Worm (Caenorhabditis elegans): ENCODE measurements around the gene Y62H9A.14.
A peak's percentile ranks its signal among the peaks of the same experiment; 100 is the strongest.

Y62H9A.14 gene

ce11 chrX:11941951-11942350 lies 20.9 kb downstream of the Y62H9A.14 start, which contains the start of gene F55G7.3:
Gene F55G7.3 (minus strand): TSS chrX:11942051.
- TF ChIP-seq Y116A8C.19 (tag; optimal IDR thresholded peaks at IDR 0.05; ENCODE audit: borderline replicate concordance) (no peak), mab-9 (GFP tag; IDR thresholded peaks at IDR 0.05) (no peak), sox-4 (tag; optimal IDR thresholded peaks at IDR 0.05) (no peak), mep-1 (tag; optimal IDR thresholded peaks at IDR 0.05) (no peak), aly-2 (tag; optimal IDR thresholded peaks at IDR 0.05) (no peak), nhr-20 (tag; optimal IDR thresholded peaks at IDR 0.05) (no peak), lir-3 (tag; optimal IDR thresholded peaks at IDR 0.05; ENCODE audit: poor library complexity) (no peak), vab-15 (tag; optimal IDR thresholded peaks at IDR 0.05) (no peak), nhr-237 (tag; optimal IDR thresholded peaks at IDR 0.05) (no peak)

ce11 chrX:11946788-11947463 lies 25.9 kb downstream of the Y62H9A.14 start, which contains the start of gene nfya-1:
Gene nfya-1 (minus strand): TSS chrX:11946838.
- TF ChIP-seq hlh-17 (GFP tag; optimal IDR thresholded peaks at IDR 0.05; ENCODE audit: borderline replicate concordance) (no peak), mep-1 (tag; optimal IDR thresholded peaks at IDR 0.05) (peak; percentile 84), ets-5 (GFP tag; IDR thresholded peaks at IDR 0.05) (no peak), lin-39 (tag; optimal IDR thresholded peaks at IDR 0.05) (no peak), tlp-1 (tag; optimal IDR thresholded peaks at IDR 0.05) (no peak), nhr-84 (tag; optimal IDR thresholded peaks at IDR 0.05) (no peak), egl-13 (tag; optimal IDR thresholded peaks at IDR 0.05) (no peak), pag-3 (tag; optimal IDR thresholded peaks at IDR 0.05; ENCODE audit: borderline replicate concordance, insufficient read depth) (no peak), nhr-19 (GFP tag; conservative IDR thresholded peaks at IDR 0.05) (peak; percentile 25; the same call in 1 of the 2 replicates), lsy-2 (tag; optimal IDR thresholded peaks at IDR 0.05) (peak; percentile 33 to 68), hpl-2 (GFP tag; optimal IDR thresholded peaks at IDR 0.05) (no peak), pax-3 (tag; optimal IDR thresholded peaks at IDR 0.05) (no peak), F16B12.6 (tag; optimal IDR thresholded peaks at IDR 0.05) (peak; percentile 91), ztf-4 (tag; optimal IDR thresholded peaks at IDR 0.05) (no peak), mab-9 (GFP tag; IDR thresholded peaks at IDR 0.05) (no peak), efl-1 (optimal IDR thresholded peaks at IDR 0.05) (peak; percentile 25 to 34), efl-1 (GFP tag; optimal IDR thresholded peaks at IDR 0.05 in 1 of 2) (peak in 1 of 2 experiments; percentile 90), blmp-1 (tag; optimal IDR thresholded peaks at IDR 0.05) (peak; percentile 73), zip-4 (GFP tag; optimal IDR thresholded peaks at IDR 0.05) (no peak), snpc-4 (tag; optimal IDR thresholded peaks at IDR 0.05) (no peak), lir-3 (tag; optimal IDR thresholded peaks at IDR 0.05; ENCODE audit: poor library complexity) (no peak), fkh-4 (tag; optimal IDR thresholded peaks at IDR 0.05; ENCODE audit: borderline replicate concordance) (no peak), nhr-90 (tag; optimal IDR thresholded peaks at IDR 0.05; ENCODE audit: poor library complexity) (peak; percentile 37), zag-1 (tag; optimal IDR thresholded peaks at IDR 0.05) (no peak), nhr-28 (tag; optimal IDR thresholded peaks at IDR 0.05) (no peak), unc-130 (tag; optimal IDR thresholded peaks at IDR 0.05) (peak; percentile 63), ces-1 (GFP tag; optimal IDR thresholded peaks at IDR 0.05) (no peak), aha-1 (tag; optimal IDR thresholded peaks at IDR 0.05) (no peak), ceh-90 (tag; optimal IDR thresholded peaks at IDR 0.05) (no peak), lin-15B (tag; optimal IDR thresholded peaks at IDR 0.05) (no peak), unc-98 (GFP tag; IDR thresholded peaks at IDR 0.05) (no peak), nhr-237 (tag; optimal IDR thresholded peaks at IDR 0.05) (no peak), unc-30 (tag; optimal IDR thresholded peaks at IDR 0.05) (no peak), vab-15 (tag; optimal IDR thresholded peaks at IDR 0.05) (no peak), nhr-76 (tag; optimal IDR thresholded peaks at IDR 0.05) (no peak), lin-35 (GFP tag; optimal IDR thresholded peaks at IDR 0.05) (peak; percentile 45 to 77), nhr-47 (tag; optimal IDR thresholded peaks at IDR 0.05) (peak; percentile 62), swsn-7 (tag; optimal IDR thresholded peaks at IDR 0.05) (peak; percentile 43), jun-1 (tag; optimal IDR thresholded peaks at IDR 0.05) (no peak), efl-3 (GFP tag; optimal IDR thresholded peaks at IDR 0.05) (no peak), ama-1 (optimal IDR thresholded peaks at IDR 0.05) (no peak), ceh-63 (GFP tag; optimal IDR thresholded peaks at IDR 0.05) (no peak), tbx-2 (tag; optimal IDR thresholded peaks at IDR 0.05) (peak; percentile 9), mef-2 (tag; optimal IDR thresholded peaks at IDR 0.05) (no peak), fos-1 (tag; optimal IDR thresholded peaks at IDR 0.05) (no peak), nhr-77 (tag; optimal IDR thresholded peaks at IDR 0.05) (peak; percentile 2), sptf-1 (tag; optimal IDR thresholded peaks at IDR 0.05) (no peak)

Data from whole organism, L1 larva.